Fruit fly (Drosophila melanogaster) S2 (cell line): ENCODE data around the gene mdu.

Experiments used
- CG8478 ChIP-seq: fragments of >200 bp; optimal IDR thresholded peaks from 2 replicates; lab custom pipeline; 2018
- CTCF ChIP-seq, 2 experiments: fragments of >200 bp; optimal IDR thresholded peaks; 2 replicates each; lab custom pipeline; 2018

dm6 chrX:12465316-12465715 is 31.7 kb upstream of the mdu start:
- TF ChIP-seq CG8478 (lab: Kevin White, UChicago) (no peak), CTCF (optimal IDR thresholded peaks at IDR 0.05; lab: Kevin White, UChicago) (no peak)
